Worm (Caenorhabditis elegans): ENCODE measurements around the gene C55A6.4.

- TF ChIP-seq snpc-4 (GFP tag; optimal IDR thresholded peaks at IDR 0.05) (no peak), snpc-4 (tag; optimal IDR thresholded peaks at IDR 0.05) (peak in 3 of 4 experiments; percentile 2 to 83 (median 70)), ztf-3 (GFP tag; optimal IDR thresholded peaks at IDR 0.05) (no peak), attf-5 (GFP tag; optimal IDR thresholded peaks at IDR 0.05) (no peak), aptf-2 (GFP tag; conservative IDR thresholded peaks at IDR 0.05) (no peak)
These were observed 29.4 kb downstream of the C55A6.4 start for ce11 chrV:11488288-11488687.

Measured in whole organism, young adult.